Fruit fly (Drosophila melanogaster) whole organism, embryonic: Measurements from ENCODE around the gene sisA.

Source experiments
- Ada2b ChIP-seq: fragments of 200-800 bp; sonication (Bioruptor generic); IDR thresholded peaks from 2 replicates; pipeline ENCODE4 v1.3.6; 2022; ENCODE audit warnings: missing biosample characterization, missing genetic modification characterization
- CG10431 ChIP-seq: fragments of 200-800 bp; sonication (Bioruptor generic); optimal IDR thresholded peaks from 3 replicates; lab custom pipeline; 2018; ENCODE audit warnings: missing biosample characterization, mild to moderate bottlenecking, missing genetic modification characterization
- CG10959 ChIP-seq: fragments of 200-800 bp; sonication (Bioruptor generic); IDR thresholded peaks from 2 replicates; pipeline ENCODE4 v1.3.6; 2022; ENCODE audit warnings: missing biosample characterization, missing genetic modification characterization
- CG11247 ChIP-seq: fragments of 200-800 bp; sonication (Bioruptor generic); IDR thresholded peaks from 2 replicates; pipeline ENCODE4 v1.3.6; 2022; ENCODE audit warnings: missing biosample characterization, missing genetic modification characterization
- CG14710 ChIP-seq: fragments of 200-800 bp; sonication (Bioruptor generic); optimal IDR thresholded peaks from 3 replicates; lab custom pipeline; 2019; ENCODE audit warnings: missing biosample characterization, mild to moderate bottlenecking, missing genetic modification characterization, moderate library complexity
- CG15514 ChIP-seq: fragments of 200-800 bp; sonication (Bioruptor generic); optimal IDR thresholded peaks from 3 replicates; lab custom pipeline; 2017; ENCODE audit warnings: missing biosample characterization, missing genetic modification characterization, mild to moderate bottlenecking, moderate library complexity, missing genetic modification reagents
- CG15601 ChIP-seq: fragments of 200-800 bp; sonication (Bioruptor generic); optimal IDR thresholded peaks from 3 replicates; lab custom pipeline; 2019; ENCODE audit warnings: missing biosample characterization, mild to moderate bottlenecking, missing genetic modification characterization, moderate library complexity
- CG17328 ChIP-seq: fragments of 200-800 bp; sonication (Bioruptor generic); IDR thresholded peaks from 2 replicates; pipeline ENCODE4 v1.3.6; 2022; ENCODE audit warnings: missing biosample characterization, missing genetic modification characterization
- CG17359 ChIP-seq: fragments of 200-800 bp; sonication (Bioruptor generic); optimal IDR thresholded peaks from 3 replicates; lab custom pipeline; 2018; ENCODE audit warnings: missing biosample characterization, mild to moderate bottlenecking, missing genetic modification characterization, moderate library complexity
- CG2202 ChIP-seq: fragments of 200-800 bp; sonication (Bioruptor generic); optimal IDR thresholded peaks from 2 replicates; lab custom pipeline; 2018; ENCODE audit warnings: missing biosample characterization, mild to moderate bottlenecking, missing genetic modification characterization
- CG31365 ChIP-seq: fragments of 200-800 bp; sonication (Bioruptor generic); optimal IDR thresholded peaks from 2 replicates; lab custom pipeline; 2018; ENCODE audit warnings: missing biosample characterization, mild to moderate bottlenecking, missing genetic modification characterization
- CG32532 ChIP-seq: fragments of 200-800 bp; sonication (Bioruptor generic); IDR thresholded peaks from 2 replicates; pipeline ENCODE4 v1.3.6; 2022; ENCODE audit warnings: missing biosample characterization, missing genetic modification characterization
- CG7928 ChIP-seq: fragments of 200-800 bp; sonication (Bioruptor generic); optimal IDR thresholded peaks from 2 replicates; lab custom pipeline; 2017; ENCODE audit warnings: missing biosample characterization, mild to moderate bottlenecking, missing genetic modification characterization
- CG9727 ChIP-seq: fragments of 200-800 bp; sonication (Bioruptor generic); optimal IDR thresholded peaks from 3 replicates; lab custom pipeline; 2017; ENCODE audit warnings: missing biosample characterization, mild to moderate bottlenecking, missing genetic modification characterization
- Dad ChIP-seq: fragments of 200-800 bp; sonication (Bioruptor generic); optimal IDR thresholded peaks from 3 replicates; lab custom pipeline; 2016; ENCODE audit warnings: missing biosample characterization, missing genetic modification characterization
- Drgx ChIP-seq: fragments of 200-800 bp; sonication (Bioruptor generic); IDR thresholded peaks from 2 replicates; pipeline ENCODE4 v1.3.6; 2022; ENCODE audit warnings: missing biosample characterization, missing genetic modification characterization
- Hr51 ChIP-seq, 2 experiments: fragments of 200-800 bp; sonication (Bioruptor generic); optimal IDR thresholded peaks; 2 replicates in 1 of 2; 3 replicates in 1 of 2; lab custom pipeline; 2016 to 2018; ENCODE audit warnings: missing biosample characterization in 2 of 2, missing genetic modification characterization in 2 of 2, mild to moderate bottlenecking in 1 of 2, moderate library complexity in 1 of 2
- MESR4 ChIP-seq: fragments of 200-800 bp; sonication (Bioruptor generic); optimal IDR thresholded peaks from 2 replicates; lab custom pipeline; 2018; ENCODE audit warnings: missing biosample characterization, mild to moderate bottlenecking, missing genetic modification characterization, moderate library complexity
- Med ChIP-seq: fragments of 200-800 bp; sonication (Bioruptor generic); peaks from one replicate; lab custom pipeline; 2016; ENCODE audit warnings: missing biosample characterization, missing genetic modification characterization, mild to moderate bottlenecking, inconsistent platforms, moderate library complexity
- Mes4 ChIP-seq: fragments of 200-800 bp; sonication (Bioruptor generic); optimal IDR thresholded peaks from 2 replicates; lab custom pipeline; 2016; ENCODE audit warnings: missing biosample characterization, missing genetic modification characterization
- NC2α ChIP-seq: fragments of 200-800 bp; sonication (Bioruptor generic); optimal IDR thresholded peaks from 2 replicates; lab custom pipeline; 2016; ENCODE audit warnings: missing biosample characterization, missing genetic modification characterization
- NK7.1 ChIP-seq: fragments of 200-800 bp; sonication (Bioruptor generic); optimal IDR thresholded peaks from 3 replicates; lab custom pipeline; 2016; ENCODE audit warnings: missing biosample characterization, missing genetic modification characterization
- Pdp1 ChIP-seq, 2 experiments: fragments of 200-800 bp; sonication (Bioruptor generic); optimal IDR thresholded peaks; 3 replicates each; lab custom pipeline; 2016; ENCODE audit warnings: missing biosample characterization in 2 of 2, missing genetic modification characterization in 2 of 2, mild to moderate bottlenecking in 1 of 2, moderate library complexity in 1 of 2
- Spps ChIP-seq: fragments of 200-800 bp; sonication (Bioruptor generic); optimal IDR thresholded peaks from 2 replicates; lab custom pipeline; 2018; ENCODE audit warnings: missing biosample characterization, mild to moderate bottlenecking, missing genetic modification characterization
- btn ChIP-seq: fragments of 200-800 bp; sonication (Bioruptor generic); optimal IDR thresholded peaks from 2 replicates; lab custom pipeline; 2016; ENCODE audit warnings: missing biosample characterization, missing genetic modification characterization
- chinmo ChIP-seq: fragments of 200-800 bp; sonication (Bioruptor generic); IDR thresholded peaks from 4 replicates; pipeline ENCODE4 v1.3.6; 2022; ENCODE audit warnings: missing biosample characterization, missing genetic modification characterization; ENCODE audit not compliant: partially characterized antibody
- croc ChIP-seq: fragments of 200-800 bp; sonication (Bioruptor generic); conservative IDR thresholded peaks from 3 replicates; pipeline ENCODE4 v1.3.6; 2022; ENCODE audit warnings: missing biosample characterization, missing genetic modification characterization
- crol ChIP-seq: fragments of 200-800 bp; sonication (Bioruptor generic); IDR thresholded peaks from 2 replicates; pipeline ENCODE4 v1.3.6; 2022; ENCODE audit warnings: missing biosample characterization, missing genetic modification characterization
- crp ChIP-seq, 2 experiments: fragments of 200-800 bp; sonication (Bioruptor generic); optimal IDR thresholded peaks; 2 replicates in 1 of 2; 3 replicates in 1 of 2; lab custom pipeline; 2017; ENCODE audit warnings: missing biosample characterization in 2 of 2, missing genetic modification characterization in 2 of 2, mild to moderate bottlenecking in 1 of 2, moderate library complexity in 1 of 2
- dysf ChIP-seq: fragments of 200-800 bp; sonication (Bioruptor generic); IDR thresholded peaks from 3 replicates; pipeline ENCODE4 v1.3.6; 2022; ENCODE audit warnings: missing biosample characterization, missing genetic modification characterization
- exex ChIP-seq: fragments of 200-800 bp; sonication (Bioruptor generic); optimal IDR thresholded peaks from 4 replicates; lab custom pipeline; 2018; ENCODE audit warnings: missing biosample characterization, mild to moderate bottlenecking, missing genetic modification characterization, moderate library complexity
- gem ChIP-seq: fragments of 200-800 bp; sonication (Bioruptor generic); optimal IDR thresholded peaks from 2 replicates; lab custom pipeline; 2019; ENCODE audit warnings: missing biosample characterization, mild to moderate bottlenecking, missing genetic modification characterization, moderate library complexity
- grau ChIP-seq: fragments of 200-800 bp; optimal IDR thresholded peaks from 3 replicates; lab custom pipeline; 2019; ENCODE audit warnings: missing biosample characterization, mild to moderate bottlenecking, missing genetic modification characterization, moderate library complexity
- hbn ChIP-seq: fragments of 200-800 bp; sonication (Bioruptor generic); IDR thresholded peaks from 2 replicates; pipeline ENCODE4 v1.3.6; 2022; ENCODE audit warnings: missing biosample characterization, missing genetic modification characterization; ENCODE audit not compliant: partially characterized antibody
- hth ChIP-seq: fragments of >200 bp; optimal IDR thresholded peaks from 2 replicates; lab custom pipeline; 2017; ENCODE audit warnings: inconsistent platforms
- inv ChIP-seq: fragments of 200-800 bp; sonication (Bioruptor generic); IDR thresholded peaks from 2 replicates; pipeline ENCODE4 v1.3.6; 2022; ENCODE audit warnings: missing biosample characterization, missing genetic modification characterization; ENCODE audit not compliant: partially characterized antibody
- kah ChIP-seq: fragments of 200-800 bp; sonication (Bioruptor generic); optimal IDR thresholded peaks from 2 replicates; lab custom pipeline; 2018; ENCODE audit warnings: missing biosample characterization, mild to moderate bottlenecking, missing genetic modification characterization
- lola ChIP-seq, 3 experiments: fragments of >200 bp in 2 of 3; fragments of 200-800 bp in 1 of 3; sonication (Bioruptor generic) in 1 of 3; optimal IDR thresholded peaks; 2 replicates each; lab custom pipeline; 2017 to 2019; ENCODE audit warnings: missing biosample characterization in 3 of 3, missing genetic modification characterization in 3 of 3, mild to moderate bottlenecking in 1 of 3, moderate library complexity in 1 of 3
- mirr ChIP-seq: fragments of 200-800 bp; sonication (Bioruptor generic); optimal IDR thresholded peaks from 3 replicates; lab custom pipeline; 2018; ENCODE audit warnings: missing biosample characterization, mild to moderate bottlenecking, missing genetic modification characterization
- nmo ChIP-seq: fragments of 200-800 bp; sonication (Bioruptor generic); optimal IDR thresholded peaks from 2 replicates; lab custom pipeline; 2018; ENCODE audit warnings: missing biosample characterization, mild to moderate bottlenecking, missing genetic modification characterization, moderate library complexity
- org-1 ChIP-seq: fragments of 200-800 bp; sonication (Bioruptor generic); optimal IDR thresholded peaks from 2 replicates; lab custom pipeline; 2017; ENCODE audit warnings: missing biosample characterization, missing genetic modification characterization
- p53 ChIP-seq: fragments of 200-800 bp; sonication (Bioruptor generic); optimal IDR thresholded peaks from 2 replicates; lab custom pipeline; 2016; ENCODE audit warnings: missing biosample characterization, missing genetic modification characterization
- phol ChIP-seq: fragments of 200-800 bp; sonication (Bioruptor generic); optimal IDR thresholded peaks from 3 replicates; lab custom pipeline; 2018; ENCODE audit warnings: missing biosample characterization, mild to moderate bottlenecking, missing genetic modification characterization, moderate library complexity
- pros ChIP-seq: fragments of 200-800 bp; sonication (Bioruptor generic); optimal IDR thresholded peaks from 3 replicates; lab custom pipeline; 2019; ENCODE audit warnings: missing biosample characterization, mild to moderate bottlenecking, missing genetic modification characterization, moderate library complexity
- psq ChIP-seq: fragments of 200-800 bp; sonication (Bioruptor generic); optimal IDR thresholded peaks from 2 replicates; lab custom pipeline; 2017; ENCODE audit warnings: missing biosample characterization, missing genetic modification characterization
- row ChIP-seq: fragments of 200-800 bp; sonication (Bioruptor generic); IDR thresholded peaks from 3 replicates; pipeline ENCODE4 v1.3.6; 2022; ENCODE audit warnings: missing biosample characterization, missing genetic modification characterization
- schlank ChIP-seq: fragments of 200-800 bp; sonication (Bioruptor generic); optimal IDR thresholded peaks from 2 replicates; lab custom pipeline; 2018; ENCODE audit warnings: missing biosample characterization, mild to moderate bottlenecking, missing genetic modification characterization
- sr ChIP-seq: fragments of 200-800 bp; sonication (Bioruptor generic); IDR thresholded peaks from 3 replicates; pipeline ENCODE4 v1.3.6; 2022; ENCODE audit warnings: missing biosample characterization, missing genetic modification characterization
- sug ChIP-seq: fragments of 200-800 bp; optimal IDR thresholded peaks from 2 replicates; lab custom pipeline; 2019; ENCODE audit warnings: missing biosample characterization, mild to moderate bottlenecking, missing genetic modification characterization, moderate library complexity
- tgo ChIP-seq: fragments of 200-800 bp; sonication (Bioruptor generic); IDR thresholded peaks from 3 replicates; pipeline ENCODE4 v1.3.6; 2022; ENCODE audit warnings: missing biosample characterization, missing genetic modification characterization

The sisA gene

dm6 chrX:11347809-11348208 is 25.7 kb upstream of the sisA start, which contains the start of the genes GCS1 and CG11756 (continued):
- no peak for TF ChIP-seq p53 (GFP tag; lab: Kevin White, UChicago)
- TF ChIP-seq CG15514 (GFP tag; lab: Kevin White, UChicago), result peak; percentile 29
- TF ChIP-seq phol (tag; lab: Kevin White, UChicago), result peak; percentile 17
- no peak for TF ChIP-seq inv (GFP tag; lab: Robert Waterston, UW)
- TF ChIP-seq CG10431, result no peak
- TF ChIP-seq CG11247, result no peak
- no peak for TF ChIP-seq croc (GFP tag; lab: Robert Waterston, UW)
- TF ChIP-seq NK7.1 (GFP tag; lab: Kevin White, UChicago), result no peak
- no peak for TF ChIP-seq org-1
- no peak for TF ChIP-seq CG31365 (tag; lab: Kevin White, UChicago)
- TF ChIP-seq sr (GFP tag; lab: Robert Waterston, UW), result no peak
- TF ChIP-seq Ada2b (GFP tag; lab: Robert Waterston, UW), result no peak
- peak; percentile 48 for TF ChIP-seq MESR4
- no peak for TF ChIP-seq NC2α (GFP tag; lab: Kevin White, UChicago)
- no peak for TF ChIP-seq nmo
- no peak for TF ChIP-seq psq (GFP tag; lab: Kevin White, UChicago)
- no peak for TF ChIP-seq CG15601
- no peak for TF ChIP-seq Hr51 (GFP tag; optimal IDR thresholded peaks at IDR 0.05; lab: Kevin White, UChicago)
- no peak for TF ChIP-seq CG2202
- TF ChIP-seq CG14710 (tag; lab: Kevin White, UChicago), result peak; percentile 23
- TF ChIP-seq Spps (tag; lab: Kevin White, UChicago), result no peak
- no peak for TF ChIP-seq kah (GFP tag; lab: Kevin White, UChicago)
- TF ChIP-seq Dad (GFP tag; lab: Kevin White, UChicago), result no peak
- no peak for TF ChIP-seq hbn (GFP tag; lab: Robert Waterston, UW)
- TF ChIP-seq pros (GFP tag; lab: Kevin White, UChicago), result no peak
- TF ChIP-seq hth, result no peak
- TF ChIP-seq lola (GFP tag; optimal IDR thresholded peaks at IDR 0.05; lab: Kevin White, UChicago), result no peak
- no peak for TF ChIP-seq Mes4 (GFP tag; lab: Kevin White, UChicago)

DNA sequence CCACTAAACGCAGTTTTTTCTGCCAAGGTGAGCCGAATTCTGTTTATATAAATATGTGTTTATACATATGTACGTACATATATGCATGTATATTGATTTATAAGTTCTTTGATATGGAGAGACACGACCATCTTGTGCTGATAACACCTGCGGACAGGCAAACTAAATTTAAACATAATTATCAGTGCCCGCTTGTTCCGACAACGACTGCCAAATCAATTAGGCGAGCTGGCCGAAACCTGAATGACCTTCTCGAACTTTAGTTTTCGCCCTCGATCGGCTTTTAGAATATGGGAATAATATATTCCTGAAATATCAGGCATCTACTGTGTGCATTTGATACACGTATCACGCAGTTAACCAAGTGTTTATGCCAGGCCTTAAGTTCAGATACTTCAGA is 20.6 kb upstream of the sisA start:
- TF ChIP-seq sug, result peak; percentile 42
- peak; percentile 20 for TF ChIP-seq Med (GFP tag; lab: Kevin White, UChicago)
- TF ChIP-seq mirr (GFP tag; lab: Kevin White, UChicago), result peak; percentile 10
- TF ChIP-seq btn (GFP tag; lab: Kevin White, UChicago), result no peak
- no peak for TF ChIP-seq CG9727 (GFP tag; lab: Kevin White, UChicago)
- TF ChIP-seq gem (tag; lab: Kevin White, UChicago), result peak; percentile 25
- TF ChIP-seq exex (tag; lab: Kevin White, UChicago), result peak; percentile 74

dm6 chrX:11342168-11342567 is 20.0 kb upstream of the sisA start:
- TF ChIP-seq tgo (0 out of 3 replicates have a peak, but pooled peaks have one; percentile 13), crol (GFP tag; lab: Robert Waterston, UW) (peak; percentile 77), grau (tag; lab: Kevin White, UChicago) (peak; percentile 72), dysf (GFP tag; lab: Robert Waterston, UW) (peak; percentile 27; the same call in 1 of the 3 replicates), CG7928 (no peak), row (GFP tag; lab: Robert Waterston, UW) (peak; percentile 48), CG17359 (tag; lab: Kevin White, UChicago) (no peak), CG10959 (GFP tag; lab: Robert Waterston, UW) (no peak), Drgx (GFP tag; lab: Robert Waterston, UW) (0 out of 2 replicates have a peak, but pooled peaks have one; percentile 14), CG32532 (GFP tag; lab: Robert Waterston, UW) (0 out of 2 replicates have a peak, but pooled peaks have one; percentile 5), chinmo (GFP tag; lab: Robert Waterston, UW) (0 out of 4 replicates have a peak, but pooled peaks have one; percentile 9), crp (GFP tag; optimal IDR thresholded peaks at IDR 0.05; lab: Kevin White, UChicago) (no peak), Pdp1 (GFP tag; optimal IDR thresholded peaks at IDR 0.05; lab: Kevin White, UChicago) (peak in 1 of 2 experiments; percentile 14), schlank (tag; lab: Kevin White, UChicago) (no peak), CG17328 (GFP tag; lab: Robert Waterston, UW) (no peak)
